Fruit fly (Drosophila melanogaster) whole organism, embryonic: ENCODE results near the gene Myo10A.

Experiments
- ATbp ChIP-seq: fragments of 200-800 bp; sonication (Bioruptor generic); optimal IDR thresholded peaks from 2 replicates; lab custom pipeline; 2017; ENCODE audit warnings: missing biosample characterization, mild to moderate bottlenecking, missing genetic modification characterization, missing genetic modification reagents
- Ada2b ChIP-seq: fragments of 200-800 bp; sonication (Bioruptor generic); IDR thresholded peaks from 2 replicates; pipeline ENCODE4 v1.3.6; 2022; ENCODE audit warnings: missing biosample characterization, missing genetic modification characterization
- Atf3 ChIP-seq: fragments of 200-800 bp; sonication (Bioruptor generic); optimal IDR thresholded peaks from 3 replicates; lab custom pipeline; 2016; ENCODE audit warnings: missing biosample characterization, missing genetic modification characterization
- Bdp1 ChIP-seq: fragments of 200-800 bp; sonication (Bioruptor generic); optimal IDR thresholded peaks from 3 replicates; lab custom pipeline; 2016; ENCODE audit warnings: missing biosample characterization, missing genetic modification characterization
- BtbVII ChIP-seq: fragments of 200-800 bp; sonication (Bioruptor generic); optimal IDR thresholded peaks from 3 replicates; lab custom pipeline; 2017; ENCODE audit warnings: missing biosample characterization, mild to moderate bottlenecking, missing genetic modification characterization
- CG10654 ChIP-seq: fragments of 200-800 bp; sonication (Bioruptor generic); optimal IDR thresholded peaks from 2 replicates; lab custom pipeline; 2016; ENCODE audit warnings: missing biosample characterization, missing genetic modification characterization
- CG11093 ChIP-seq: fragments of 200-800 bp; sonication (Bioruptor generic); IDR thresholded peaks from 3 replicates; pipeline ENCODE4 v1.3.6; 2022; ENCODE audit warnings: missing biosample characterization, missing genetic modification characterization
- CG11560 ChIP-seq: fragments of 200-800 bp; sonication (Bioruptor generic); IDR thresholded peaks from 3 replicates; pipeline ENCODE4 v1.3.6; 2022; ENCODE audit warnings: missing biosample characterization, missing genetic modification characterization
- CG16779 ChIP-seq: fragments of 200-800 bp; sonication (Bioruptor generic); IDR thresholded peaks from 2 replicates; pipeline ENCODE4 v1.3.6; 2022; ENCODE audit warnings: missing biosample characterization, missing genetic modification characterization
- CG17328 ChIP-seq: fragments of 200-800 bp; sonication (Bioruptor generic); IDR thresholded peaks from 2 replicates; pipeline ENCODE4 v1.3.6; 2022; ENCODE audit warnings: missing biosample characterization, missing genetic modification characterization
- CG17359 ChIP-seq: fragments of 200-800 bp; sonication (Bioruptor generic); optimal IDR thresholded peaks from 3 replicates; lab custom pipeline; 2018; ENCODE audit warnings: missing biosample characterization, mild to moderate bottlenecking, missing genetic modification characterization, moderate library complexity
- CG17612 ChIP-seq: fragments of 200-800 bp; sonication (Bioruptor generic); IDR thresholded peaks from 2 replicates; pipeline ENCODE4 v1.3.6; 2022; ENCODE audit warnings: missing biosample characterization, missing genetic modification characterization
- CG17912 ChIP-seq: fragments of 200-800 bp; sonication (Bioruptor generic); optimal IDR thresholded peaks from 2 replicates; lab custom pipeline; 2018; ENCODE audit warnings: missing biosample characterization, mild to moderate bottlenecking, missing genetic modification characterization
- CG33213 ChIP-seq: fragments of 200-800 bp; sonication (Bioruptor generic); optimal IDR thresholded peaks from 3 replicates; lab custom pipeline; 2016; ENCODE audit warnings: missing biosample characterization, missing genetic modification characterization
- CG34376 ChIP-seq: fragments of 200-800 bp; sonication (Bioruptor generic); optimal IDR thresholded peaks from 2 replicates; lab custom pipeline; 2018; ENCODE audit warnings: missing biosample characterization, mild to moderate bottlenecking, missing genetic modification characterization
- CG42726 ChIP-seq: fragments of 200-800 bp; sonication (Bioruptor generic); IDR thresholded peaks from 2 replicates; pipeline ENCODE4 v1.3.6; 2022; ENCODE audit warnings: missing biosample characterization, missing genetic modification characterization; ENCODE audit not compliant: partially characterized antibody
- CG4360 ChIP-seq: fragments of 200-800 bp; sonication (Bioruptor generic); IDR thresholded peaks from 2 replicates; pipeline ENCODE4 v1.3.6; 2022; ENCODE audit warnings: missing biosample characterization, missing genetic modification characterization
- CG4730 ChIP-seq: fragments of 200-800 bp; sonication (Bioruptor generic); IDR thresholded peaks from 2 replicates; pipeline ENCODE4 v1.3.6; 2022; ENCODE audit warnings: missing biosample characterization, missing genetic modification characterization
- CG4820 ChIP-seq: fragments of 200-800 bp; sonication (Bioruptor generic); optimal IDR thresholded peaks from 3 replicates; lab custom pipeline; 2016; ENCODE audit warnings: missing biosample characterization, missing genetic modification characterization
- CG7357 ChIP-seq: fragments of 200-800 bp; sonication (Bioruptor generic); IDR thresholded peaks from 3 replicates; pipeline ENCODE4 v1.3.6; 2022; ENCODE audit warnings: missing biosample characterization, missing genetic modification characterization
- CG7745 ChIP-seq: fragments of 200-800 bp; sonication (Bioruptor generic); optimal IDR thresholded peaks from 2 replicates; lab custom pipeline; 2018; ENCODE audit warnings: missing biosample characterization, mild to moderate bottlenecking, missing genetic modification characterization, moderate library complexity
- CG7786 ChIP-seq: fragments of 200-800 bp; sonication (Bioruptor generic); optimal IDR thresholded peaks from 2 replicates; lab custom pipeline; 2016; ENCODE audit warnings: missing biosample characterization, missing genetic modification characterization
- CG8944 ChIP-seq: fragments of 200-800 bp; sonication (Bioruptor generic); optimal IDR thresholded peaks from 3 replicates; lab custom pipeline; 2016; ENCODE audit warnings: missing biosample characterization, missing genetic modification characterization
- Ets97D ChIP-seq: fragments of 200-800 bp; sonication (Bioruptor generic); optimal IDR thresholded peaks from 3 replicates; lab custom pipeline; 2016; ENCODE audit warnings: missing biosample characterization, missing genetic modification characterization
- Fer2 ChIP-seq: fragments of 200-800 bp; sonication (Bioruptor generic); optimal IDR thresholded peaks from 2 replicates; lab custom pipeline; 2018; ENCODE audit warnings: missing biosample characterization, mild to moderate bottlenecking, missing genetic modification characterization, moderate library complexity
- H2.0 ChIP-seq: fragments of 200-800 bp; sonication (Bioruptor generic); IDR thresholded peaks from 2 replicates; pipeline ENCODE4 v1.3.6; 2022; ENCODE audit warnings: missing biosample characterization, missing genetic modification characterization
- HHEX ChIP-seq: fragments of 200-800 bp; sonication (Bioruptor generic); optimal IDR thresholded peaks from 3 replicates; lab custom pipeline; 2017; ENCODE audit warnings: missing biosample characterization, mild to moderate bottlenecking, missing genetic modification characterization, missing genetic modification reagents
- Hmr ChIP-seq: fragments of 200-800 bp; sonication (Bioruptor generic); optimal IDR thresholded peaks from 3 replicates; lab custom pipeline; 2017; ENCODE audit warnings: mild to moderate bottlenecking, missing biosample characterization, missing genetic modification reagents, missing genetic modification characterization
- Lim3 ChIP-seq: fragments of 200-800 bp; sonication (Bioruptor generic); IDR thresholded peaks from 2 replicates; pipeline ENCODE4 v1.3.6; 2022; ENCODE audit warnings: missing biosample characterization, missing genetic modification characterization
- Oaz ChIP-seq: fragments of 200-800 bp; sonication (Bioruptor generic); IDR thresholded peaks from 2 replicates; pipeline ENCODE4 v1.3.6; 2022; ENCODE audit warnings: missing biosample characterization, missing genetic modification characterization
- ab ChIP-seq: fragments of 200-800 bp; sonication (Bioruptor generic); optimal IDR thresholded peaks from 2 replicates; lab custom pipeline; 2016; ENCODE audit warnings: missing biosample characterization, missing genetic modification characterization
- bcd ChIP-seq: fragments of 200-800 bp; sonication (Bioruptor generic); optimal IDR thresholded peaks from 2 replicates; lab custom pipeline; 2017; ENCODE audit warnings: missing biosample characterization, mild to moderate bottlenecking, missing genetic modification characterization
- crp ChIP-seq, 2 experiments: fragments of 200-800 bp; sonication (Bioruptor generic); optimal IDR thresholded peaks; 2 replicates in 1 of 2; 3 replicates in 1 of 2; lab custom pipeline; 2017; ENCODE audit warnings: missing biosample characterization in 2 of 2, missing genetic modification characterization in 2 of 2, mild to moderate bottlenecking in 1 of 2, moderate library complexity in 1 of 2
- dm ChIP-seq: fragments of 200-800 bp; sonication (Bioruptor generic); optimal IDR thresholded peaks from 3 replicates; lab custom pipeline; 2016; ENCODE audit warnings: missing biosample characterization, missing genetic modification characterization
- fd102C ChIP-seq: fragments of 200-800 bp; sonication (Bioruptor generic); optimal IDR thresholded peaks from 2 replicates; lab custom pipeline; 2018; ENCODE audit warnings: missing biosample characterization, mild to moderate bottlenecking, missing genetic modification characterization, moderate library complexity
- fu2 ChIP-seq: fragments of 200-800 bp; sonication (Bioruptor generic); optimal IDR thresholded peaks from 2 replicates; lab custom pipeline; 2016; ENCODE audit warnings: missing biosample characterization, missing genetic modification characterization
- gcm2 ChIP-seq: fragments of 200-800 bp; sonication (Bioruptor generic); optimal IDR thresholded peaks from 2 replicates; lab custom pipeline; 2016; ENCODE audit warnings: missing biosample characterization, missing genetic modification characterization
- gro ChIP-seq: fragments of 200-800 bp; sonication (Bioruptor generic); optimal IDR thresholded peaks from 2 replicates; lab custom pipeline; 2016; ENCODE audit warnings: missing biosample characterization, missing genetic modification characterization
- ham ChIP-seq: fragments of 200-800 bp; sonication (Bioruptor generic); IDR thresholded peaks from 2 replicates; pipeline ENCODE4 v1.3.6; 2022; ENCODE audit warnings: missing biosample characterization, missing genetic modification characterization
- nau ChIP-seq: fragments of 200-800 bp; sonication (Bioruptor generic); optimal IDR thresholded peaks from 3 replicates; lab custom pipeline; 2017; ENCODE audit warnings: missing biosample characterization, mild to moderate bottlenecking, missing genetic modification characterization, missing genetic modification reagents
- pros ChIP-seq: fragments of 200-800 bp; sonication (Bioruptor generic); optimal IDR thresholded peaks from 3 replicates; lab custom pipeline; 2019; ENCODE audit warnings: missing biosample characterization, mild to moderate bottlenecking, missing genetic modification characterization, moderate library complexity
- salm ChIP-seq: fragments of 200-800 bp; sonication (Bioruptor generic); optimal IDR thresholded peaks from 2 replicates; lab custom pipeline; 2018; ENCODE audit warnings: missing biosample characterization, mild to moderate bottlenecking, missing genetic modification characterization
- seq ChIP-seq: fragments of 200-800 bp; sonication (Bioruptor generic); IDR thresholded peaks from 2 replicates; pipeline ENCODE4 v1.3.6; 2022; ENCODE audit warnings: missing biosample characterization, missing genetic modification characterization
- so ChIP-seq: fragments of 200-800 bp; sonication (Bioruptor generic); IDR thresholded peaks from 3 replicates; pipeline ENCODE4 v1.3.6; 2022; ENCODE audit warnings: missing biosample characterization, missing genetic modification characterization
- sqz ChIP-seq: fragments of 200-800 bp; sonication (Bioruptor generic); optimal IDR thresholded peaks from 3 replicates; lab custom pipeline; 2018; ENCODE audit warnings: missing biosample characterization, mild to moderate bottlenecking, missing genetic modification characterization
- stwl ChIP-seq: fragments of 200-800 bp; sonication (Bioruptor generic); optimal IDR thresholded peaks from 3 replicates; lab custom pipeline; 2018; ENCODE audit warnings: missing biosample characterization, mild to moderate bottlenecking, missing genetic modification characterization, moderate library complexity
- tap ChIP-seq: fragments of 200-800 bp; optimal IDR thresholded peaks from 3 replicates; lab custom pipeline; 2019; ENCODE audit warnings: missing biosample characterization, mild to moderate bottlenecking, missing genetic modification characterization, moderate library complexity
- trem ChIP-seq: fragments of 200-800 bp; optimal IDR thresholded peaks from 3 replicates; lab custom pipeline; 2019; ENCODE audit warnings: missing biosample characterization, mild to moderate bottlenecking, missing genetic modification characterization, moderate library complexity
- unc-4 ChIP-seq: fragments of 200-800 bp; sonication (Bioruptor generic); IDR thresholded peaks from 2 replicates; pipeline ENCODE4 v1.3.6; 2022; ENCODE audit warnings: missing biosample characterization, missing genetic modification characterization; ENCODE audit not compliant: partially characterized antibody
- yki ChIP-seq: fragments of >200 bp; optimal IDR thresholded peaks from 3 replicates; lab custom pipeline; 2018
- zen ChIP-seq: fragments of 200-800 bp; sonication (Bioruptor generic); optimal IDR thresholded peaks from 3 replicates; lab custom pipeline; 2018; ENCODE audit warnings: missing biosample characterization, mild to moderate bottlenecking, missing genetic modification characterization, moderate library complexity

Myo10A gene

DNA sequence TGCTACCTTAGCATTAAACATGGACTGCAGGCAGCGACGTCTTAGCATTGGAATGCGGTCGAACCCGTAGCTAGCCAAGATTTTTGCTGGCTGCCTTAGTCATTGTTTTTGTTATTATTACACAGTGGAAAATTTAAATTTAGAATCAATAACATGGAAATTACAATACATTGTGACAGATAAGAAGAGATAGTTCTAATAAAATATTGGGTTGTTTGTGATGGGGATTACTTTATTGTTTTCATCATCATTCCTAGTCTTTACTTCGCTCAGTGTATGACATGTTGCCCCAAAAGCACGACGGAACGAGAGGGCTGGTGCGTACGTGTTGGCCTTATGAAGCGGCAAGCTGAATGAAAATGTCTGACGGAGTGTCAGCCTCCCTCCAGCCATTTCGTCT lies 6.0 kb downstream of the Myo10A start (continued):
- TF ChIP-seq Lim3 (GFP tag; lab: Robert Waterston, UW) = peak; percentile 55; the same call in 1 of the 2 replicates
- TF ChIP-seq sqz = peak; percentile 50
- TF ChIP-seq ATbp (GFP tag; lab: Kevin White, UChicago) = peak; percentile 83
- peak; percentile 83 for TF ChIP-seq salm
- peak; percentile 52 for TF ChIP-seq dm (GFP tag; lab: Kevin White, UChicago)
- TF ChIP-seq gro (GFP tag; lab: Kevin White, UChicago) = no peak
- peak; percentile 72; the same call in 1 of the 2 replicates for TF ChIP-seq CG17612
- TF ChIP-seq CG17328 (GFP tag; lab: Robert Waterston, UW) = peak; percentile 86
- peak; percentile 76; the same call in 1 of the 3 replicates for TF ChIP-seq CG11093 (GFP tag; lab: Robert Waterston, UW)
- TF ChIP-seq ab (GFP tag; lab: Kevin White, UChicago) = no peak
- peak; percentile 67 for TF ChIP-seq CG10654
- TF ChIP-seq zen = peak; percentile 64
- TF ChIP-seq CG11560 (tag; lab: Robert Waterston, UW) = peak; percentile 62; the same call in 1 of the 3 replicates
- no peak for TF ChIP-seq pros (GFP tag; lab: Kevin White, UChicago)
- TF ChIP-seq yki = no peak
- TF ChIP-seq Fer2 (tag; lab: Kevin White, UChicago) = peak; percentile 77
- peak; percentile 60 for TF ChIP-seq CG34376 (GFP tag; lab: Kevin White, UChicago)
- TF ChIP-seq gcm2 = peak; percentile 7
- TF ChIP-seq trem (tag; lab: Kevin White, UChicago) = peak; percentile 58
- TF ChIP-seq CG33213 (GFP tag; lab: Kevin White, UChicago) = peak; percentile 74
- TF ChIP-seq CG42726 (GFP tag; lab: Robert Waterston, UW) = no peak
- no peak for TF ChIP-seq nau (GFP tag; lab: Kevin White, UChicago)
- no peak for TF ChIP-seq CG7745
- TF ChIP-seq H2.0 (GFP tag; lab: Robert Waterston, UW) = peak; percentile 89
- TF ChIP-seq Ets97D (GFP tag; lab: Kevin White, UChicago) = no peak
- TF ChIP-seq fd102C = no peak
- 0 out of 2 replicates have a peak, but pooled peaks have one; percentile 36 for TF ChIP-seq CG4360 (GFP tag; lab: Robert Waterston, UW)
- peak; percentile 91 for TF ChIP-seq so (GFP tag; lab: Robert Waterston, UW)
- no peak for TF ChIP-seq stwl (tag; lab: Kevin White, UChicago)
- TF ChIP-seq ham = no peak
- TF ChIP-seq HHEX (GFP tag; lab: Kevin White, UChicago) = peak; percentile 79
- peak; percentile 76 for TF ChIP-seq CG4820
- TF ChIP-seq crp (GFP tag; optimal IDR thresholded peaks at IDR 0.05; lab: Kevin White, UChicago) = peak in 1 of 2 experiments; percentile 16
- peak; percentile 74 for TF ChIP-seq BtbVII (GFP tag; lab: Kevin White, UChicago)
- peak; percentile 92 for TF ChIP-seq CG17359 (tag; lab: Kevin White, UChicago)
- peak; percentile 62 for TF ChIP-seq CG8944 (GFP tag; lab: Kevin White, UChicago)
- TF ChIP-seq CG17912 (GFP tag; lab: Kevin White, UChicago) = peak; percentile 83
- TF ChIP-seq seq = peak; percentile 73
- peak; percentile 74 for TF ChIP-seq Hmr (GFP tag; lab: Kevin White, UChicago)
- TF ChIP-seq Atf3 (GFP tag; lab: Kevin White, UChicago) = peak; percentile 69
- peak; percentile 54 for TF ChIP-seq fu2
- peak; percentile 68 for TF ChIP-seq CG4730 (GFP tag; lab: Robert Waterston, UW)
- TF ChIP-seq unc-4 (GFP tag; lab: Robert Waterston, UW) = no peak
- peak; percentile 79 for TF ChIP-seq Oaz (GFP tag; lab: Robert Waterston, UW)
- peak; percentile 70 for TF ChIP-seq CG7357 (GFP tag; lab: Robert Waterston, UW)
- peak; percentile 50; the same call in 1 of the 2 replicates for TF ChIP-seq CG16779 (GFP tag; lab: Robert Waterston, UW)
- TF ChIP-seq tap = peak; percentile 89
- TF ChIP-seq Bdp1 (GFP tag; lab: Kevin White, UChicago) = peak; percentile 58
- TF ChIP-seq Ada2b (GFP tag; lab: Robert Waterston, UW) = peak; percentile 86
- peak; percentile 75 for TF ChIP-seq bcd (GFP tag; lab: Kevin White, UChicago)
- TF ChIP-seq CG7786 (GFP tag; lab: Kevin White, UChicago) = peak; percentile 69
